Fruit fly (Drosophila melanogaster) whole organism, embryonic: ENCODE results near the gene Ssk.

Experiments used
- Antp ChIP-seq: fragments of 200-800 bp; sonication (Bioruptor generic); optimal IDR thresholded peaks from 3 replicates; lab custom pipeline; 2016; ENCODE audit warnings: missing biosample characterization, missing genetic modification characterization
- Bdp1 ChIP-seq: fragments of 200-800 bp; sonication (Bioruptor generic); optimal IDR thresholded peaks from 3 replicates; lab custom pipeline; 2016; ENCODE audit warnings: missing biosample characterization, missing genetic modification characterization
- CG12236 ChIP-seq: fragments of 200-800 bp; sonication (Bioruptor generic); optimal IDR thresholded peaks from 2 replicates; lab custom pipeline; 2016; ENCODE audit warnings: missing biosample characterization, missing genetic modification characterization
- CG12744 ChIP-seq: fragments of 200-800 bp; sonication (Bioruptor generic); optimal IDR thresholded peaks from 2 replicates; lab custom pipeline; 2016; ENCODE audit warnings: missing biosample characterization, missing genetic modification characterization
- CG13287 ChIP-seq: fragments of 200-800 bp; sonication (Bioruptor generic); IDR thresholded peaks from 2 replicates; pipeline ENCODE4 v1.3.6; 2022; ENCODE audit warnings: missing biosample characterization, missing genetic modification characterization; ENCODE audit not compliant: partially characterized antibody
- CG16779 ChIP-seq: fragments of 200-800 bp; sonication (Bioruptor generic); IDR thresholded peaks from 2 replicates; pipeline ENCODE4 v1.3.6; 2022; ENCODE audit warnings: missing biosample characterization, missing genetic modification characterization
- CG1792 ChIP-seq: fragments of 200-800 bp; sonication (Bioruptor generic); optimal IDR thresholded peaks from 2 replicates; lab custom pipeline; 2016; ENCODE audit warnings: missing biosample characterization, missing genetic modification characterization
- CG2199 ChIP-seq: fragments of 200-800 bp; sonication (Bioruptor generic); IDR thresholded peaks from 3 replicates; pipeline ENCODE4 v1.3.6; 2022; ENCODE audit warnings: missing biosample characterization, missing genetic modification characterization
- CG2889 ChIP-seq: fragments of 200-800 bp; sonication (Bioruptor generic); IDR thresholded peaks from 3 replicates; pipeline ENCODE4 v1.3.6; 2022; ENCODE audit warnings: missing biosample characterization, missing genetic modification characterization
- CG30020 ChIP-seq: fragments of 200-800 bp; optimal IDR thresholded peaks from 2 replicates; lab custom pipeline; 2019; ENCODE audit warnings: missing biosample characterization, mild to moderate bottlenecking, missing genetic modification characterization, moderate library complexity
- CG3065 ChIP-seq: fragments of 200-800 bp; sonication (Bioruptor generic); optimal IDR thresholded peaks from 2 replicates; lab custom pipeline; 2016; ENCODE audit warnings: missing biosample characterization, missing genetic modification characterization
- CG33213 ChIP-seq: fragments of 200-800 bp; sonication (Bioruptor generic); optimal IDR thresholded peaks from 3 replicates; lab custom pipeline; 2016; ENCODE audit warnings: missing biosample characterization, missing genetic modification characterization
- CG4404 ChIP-seq: fragments of 200-800 bp; sonication (Bioruptor generic); IDR thresholded peaks from 2 replicates; pipeline ENCODE4 v1.3.6; 2022; ENCODE audit warnings: missing biosample characterization, missing genetic modification characterization
- CG4424 ChIP-seq: fragments of 200-800 bp; sonication (Bioruptor generic); optimal IDR thresholded peaks from 3 replicates; lab custom pipeline; 2016; ENCODE audit warnings: missing biosample characterization, missing genetic modification characterization
- CG5245 ChIP-seq: fragments of 200-800 bp; sonication (Bioruptor generic); optimal IDR thresholded peaks from 3 replicates; lab custom pipeline; 2016; ENCODE audit warnings: missing biosample characterization, missing genetic modification characterization
- CG6791 ChIP-seq: fragments of 200-800 bp; sonication (Bioruptor generic); IDR thresholded peaks from 3 replicates; pipeline ENCODE4 v1.3.6; 2022; ENCODE audit warnings: missing biosample characterization, missing genetic modification characterization; ENCODE audit not compliant: partially characterized antibody
- CG7271 ChIP-seq: fragments of 200-800 bp; sonication (Bioruptor generic); optimal IDR thresholded peaks from 2 replicates; lab custom pipeline; 2018; ENCODE audit warnings: missing biosample characterization, mild to moderate bottlenecking, missing genetic modification characterization, moderate library complexity
- CG8089 ChIP-seq: fragments of 200-800 bp; sonication (Bioruptor generic); optimal IDR thresholded peaks from 3 replicates; lab custom pipeline; 2016; ENCODE audit warnings: missing biosample characterization, missing genetic modification characterization
- CG8359 ChIP-seq: fragments of 200-800 bp; sonication (Bioruptor generic); optimal IDR thresholded peaks from 2 replicates; lab custom pipeline; 2017; ENCODE audit warnings: missing biosample characterization, mild to moderate bottlenecking, missing genetic modification characterization, borderline replicate concordance
- CG9727 ChIP-seq: fragments of 200-800 bp; sonication (Bioruptor generic); optimal IDR thresholded peaks from 3 replicates; lab custom pipeline; 2017; ENCODE audit warnings: missing biosample characterization, mild to moderate bottlenecking, missing genetic modification characterization
- CG9876 ChIP-seq: fragments of 200-800 bp; sonication (Bioruptor generic); optimal IDR thresholded peaks from 2 replicates; lab custom pipeline; 2016; ENCODE audit warnings: missing biosample characterization, missing genetic modification characterization
- CTCF ChIP-seq: fragments of 200-800 bp; sonication (Bioruptor generic); optimal IDR thresholded peaks from 2 replicates; lab custom pipeline; 2017; ENCODE audit warnings: missing biosample characterization, mild to moderate bottlenecking, missing genetic modification characterization, moderate library complexity
- CrebB ChIP-seq: fragments of 200-800 bp; sonication (Bioruptor generic); optimal IDR thresholded peaks from 3 replicates; lab custom pipeline; 2018; ENCODE audit warnings: missing biosample characterization, mild to moderate bottlenecking, missing genetic modification characterization
- ERR ChIP-seq: fragments of 200-800 bp; sonication (Bioruptor generic); optimal IDR thresholded peaks from 2 replicates; lab custom pipeline; 2016; ENCODE audit warnings: missing biosample characterization, missing genetic modification characterization
- Gsc ChIP-seq: fragments of 200-800 bp; sonication (Bioruptor generic); IDR thresholded peaks from 2 replicates; pipeline ENCODE4 v1.3.6; 2022; ENCODE audit warnings: missing biosample characterization, missing genetic modification characterization
- HLHmδ ChIP-seq: fragments of 200-800 bp; sonication (Bioruptor generic); optimal IDR thresholded peaks from 2 replicates; lab custom pipeline; 2018; ENCODE audit warnings: missing biosample characterization, mild to moderate bottlenecking, missing genetic modification characterization, moderate library complexity
- Max ChIP-seq: fragments of 200-800 bp; sonication (Bioruptor generic); optimal IDR thresholded peaks from 2 replicates; lab custom pipeline; 2016; ENCODE audit warnings: missing biosample characterization, mild to moderate bottlenecking, missing genetic modification characterization
- Med ChIP-seq: fragments of 200-800 bp; sonication (Bioruptor generic); peaks from one replicate; lab custom pipeline; 2016; ENCODE audit warnings: missing biosample characterization, missing genetic modification characterization, mild to moderate bottlenecking, inconsistent platforms, moderate library complexity
- Neu2 ChIP-seq: fragments of 200-800 bp; sonication (Bioruptor generic); optimal IDR thresholded peaks from 3 replicates; lab custom pipeline; 2016; ENCODE audit warnings: missing biosample characterization, missing genetic modification characterization, borderline replicate concordance
- Poxn ChIP-seq: fragments of 200-800 bp; sonication (Bioruptor generic); IDR thresholded peaks from 2 replicates; pipeline ENCODE4 v1.3.6; 2022; ENCODE audit warnings: missing biosample characterization, missing genetic modification characterization
- Sry-β ChIP-seq: fragments of 200-800 bp; sonication (Bioruptor generic); optimal IDR thresholded peaks from 2 replicates; lab custom pipeline; 2018; ENCODE audit warnings: missing biosample characterization, mild to moderate bottlenecking, missing genetic modification characterization, moderate library complexity
- Taf1 ChIP-seq: fragments of 200-800 bp; sonication (Bioruptor generic); IDR thresholded peaks from 2 replicates; pipeline ENCODE4 v1.3.6; 2022; ENCODE audit warnings: missing biosample characterization, missing genetic modification characterization
- al ChIP-seq: fragments of 200-800 bp; sonication (Bioruptor generic); IDR thresholded peaks from 2 replicates; pipeline ENCODE4 v1.3.6; 2022; ENCODE audit warnings: missing biosample characterization, missing genetic modification characterization
- ap ChIP-seq: fragments of 200-800 bp; sonication (Bioruptor generic); IDR thresholded peaks from 2 replicates; pipeline ENCODE4 v1.3.6; 2022; ENCODE audit warnings: missing biosample characterization, missing genetic modification characterization
- az2 ChIP-seq: fragments of 200-800 bp; sonication (Bioruptor generic); optimal IDR thresholded peaks from 3 replicates; lab custom pipeline; 2016; ENCODE audit warnings: missing biosample characterization, missing genetic modification characterization
- br ChIP-seq: fragments of >200 bp; optimal IDR thresholded peaks from 2 replicates; lab custom pipeline; 2017
- chinmo ChIP-seq: fragments of 200-800 bp; sonication (Bioruptor generic); IDR thresholded peaks from 4 replicates; pipeline ENCODE4 v1.3.6; 2022; ENCODE audit warnings: missing biosample characterization, missing genetic modification characterization; ENCODE audit not compliant: partially characterized antibody
- dmrt11E ChIP-seq: fragments of 200-800 bp; sonication (Bioruptor generic); optimal IDR thresholded peaks from 3 replicates; lab custom pipeline; 2018; ENCODE audit warnings: missing biosample characterization, mild to moderate bottlenecking, missing genetic modification characterization, moderate library complexity
- fu2 ChIP-seq: fragments of 200-800 bp; sonication (Bioruptor generic); optimal IDR thresholded peaks from 2 replicates; lab custom pipeline; 2016; ENCODE audit warnings: missing biosample characterization, missing genetic modification characterization
- hkb ChIP-seq, 2 experiments: fragments of 200-800 bp in 1 of 2; fragments of >200 bp in 1 of 2; sonication (Bioruptor generic) in 1 of 2; IDR thresholded peaks in 1 of 2; optimal IDR thresholded peaks in 1 of 2; 2 replicates each; pipeline versions ENCODE4 v1.3.6 to Lab custom; 2017 to 2022; ENCODE audit warnings: missing biosample characterization in 1 of 2, missing genetic modification characterization in 1 of 2
- jing ChIP-seq: fragments of 200-800 bp; sonication (Bioruptor generic); optimal IDR thresholded peaks from 2 replicates; lab custom pipeline; 2018; ENCODE audit warnings: missing biosample characterization, mild to moderate bottlenecking, missing genetic modification characterization
- jumu ChIP-seq: fragments of 200-800 bp; sonication (Bioruptor generic); optimal IDR thresholded peaks from 3 replicates; lab custom pipeline; 2016; ENCODE audit warnings: missing biosample characterization, missing genetic modification characterization
- lola ChIP-seq, 3 experiments: fragments of >200 bp in 2 of 3; fragments of 200-800 bp in 1 of 3; sonication (Bioruptor generic) in 1 of 3; optimal IDR thresholded peaks; 2 replicates each; lab custom pipeline; 2017 to 2019; ENCODE audit warnings: missing biosample characterization in 3 of 3, missing genetic modification characterization in 3 of 3, mild to moderate bottlenecking in 1 of 3, moderate library complexity in 1 of 3
- nmo ChIP-seq: fragments of 200-800 bp; sonication (Bioruptor generic); optimal IDR thresholded peaks from 2 replicates; lab custom pipeline; 2018; ENCODE audit warnings: missing biosample characterization, mild to moderate bottlenecking, missing genetic modification characterization, moderate library complexity
- pb ChIP-seq: fragments of 200-800 bp; sonication (Bioruptor generic); optimal IDR thresholded peaks from 3 replicates; lab custom pipeline; 2016; ENCODE audit warnings: missing biosample characterization, missing genetic modification characterization
- pita ChIP-seq: fragments of 200-800 bp; sonication (Bioruptor generic); optimal IDR thresholded peaks from 2 replicates; lab custom pipeline; 2017; ENCODE audit warnings: missing biosample characterization, mild to moderate bottlenecking, missing genetic modification characterization
- psq ChIP-seq: fragments of 200-800 bp; sonication (Bioruptor generic); optimal IDR thresholded peaks from 2 replicates; lab custom pipeline; 2017; ENCODE audit warnings: missing biosample characterization, missing genetic modification characterization
- tin ChIP-seq: fragments of 200-800 bp; sonication (Bioruptor generic); optimal IDR thresholded peaks from 3 replicates; lab custom pipeline; 2016; ENCODE audit warnings: missing biosample characterization, missing genetic modification characterization
- vfl ChIP-seq: fragments of 200-800 bp; sonication (Bioruptor generic); optimal IDR thresholded peaks from 2 replicates; lab custom pipeline; 2016; ENCODE audit warnings: missing biosample characterization, missing genetic modification characterization
- wdn ChIP-seq: fragments of 200-800 bp; sonication (Bioruptor generic); IDR thresholded peaks from 2 replicates; pipeline ENCODE4 v1.3.6; 2022; ENCODE audit warnings: missing biosample characterization, missing genetic modification characterization
- wor ChIP-seq: fragments of 200-800 bp; sonication (Bioruptor generic); IDR thresholded peaks from 2 replicates; pipeline ENCODE4 v1.3.6; 2022; ENCODE audit warnings: missing biosample characterization, missing genetic modification characterization

Ssk gene

dm6 chr3L:20183345-20184088 lies 4.8 kb upstream of the Ssk start (continued):
- peak; percentile 63 for TF ChIP-seq CG9727 (GFP tag; lab: Kevin White, UChicago)
- no peak for TF ChIP-seq Bdp1
- no peak for TF ChIP-seq CG2199 (GFP tag; lab: Robert Waterston, UW)
- no peak for TF ChIP-seq CG7271 (tag; lab: Kevin White, UChicago)
- TF ChIP-seq CG4424 (GFP tag; lab: Kevin White, UChicago) = peak; percentile 60
- peak; percentile 1 for TF ChIP-seq CG5245 (GFP tag; lab: Kevin White, UChicago)
- 0 out of 2 replicates have a peak, but pooled peaks have one; percentile 8 for TF ChIP-seq wdn
- TF ChIP-seq CrebB (tag; lab: Kevin White, UChicago) = no peak
- TF ChIP-seq CG4404 (GFP tag; lab: Robert Waterston, UW) = peak; percentile 29; the same call in 1 of the 2 replicates
- peak; percentile 65 for TF ChIP-seq Med (GFP tag; lab: Kevin White, UChicago)
- no peak for TF ChIP-seq vfl
- no peak for TF ChIP-seq ap (GFP tag; lab: Robert Waterston, UW)
- TF ChIP-seq Antp = no peak
- TF ChIP-seq CG16779 (GFP tag; lab: Robert Waterston, UW) = no peak
- peak in 2 of 3 experiments; percentile 23 to 49 for TF ChIP-seq lola (GFP tag; optimal IDR thresholded peaks at IDR 0.05; lab: Kevin White, UChicago)
- TF ChIP-seq az2 (GFP tag; lab: Kevin White, UChicago) = peak; percentile 22
- no peak for TF ChIP-seq Neu2
- no peak for TF ChIP-seq pb (GFP tag; lab: Kevin White, UChicago)
- TF ChIP-seq CTCF (GFP tag; lab: Kevin White, UChicago) = no peak
- TF ChIP-seq CG6791 (GFP tag; lab: Robert Waterston, UW) = no peak
- TF ChIP-seq CG30020 (tag; lab: Kevin White, UChicago) = no peak
- no peak for TF ChIP-seq pita (GFP tag; lab: Kevin White, UChicago)
- TF ChIP-seq CG1792 (GFP tag; lab: Kevin White, UChicago) = no peak
- TF ChIP-seq hkb (optimal IDR thresholded peaks at IDR 0.05; lab: Kevin White, UChicago) = no peak
- TF ChIP-seq hkb (GFP tag; IDR thresholded peaks at IDR 0.05; lab: Robert Waterston, UW) = peak; percentile 45
- peak; percentile 42 for TF ChIP-seq dmrt11E (tag; lab: Kevin White, UChicago)
- no peak for TF ChIP-seq CG9876
- no peak for TF ChIP-seq HLHmδ
- no peak for TF ChIP-seq CG8359 (GFP tag; lab: Kevin White, UChicago)
- peak; percentile 29 for TF ChIP-seq tin (GFP tag; lab: Kevin White, UChicago)
- TF ChIP-seq nmo (GFP tag; lab: Kevin White, UChicago) = peak; percentile 55
- TF ChIP-seq Gsc (GFP tag; lab: Robert Waterston, UW) = no peak
- no peak for TF ChIP-seq Sry-β (GFP tag; lab: Kevin White, UChicago)
- no peak for TF ChIP-seq wor
- TF ChIP-seq Taf1 (GFP tag; lab: Robert Waterston, UW) = no peak
- TF ChIP-seq jing (GFP tag; lab: Kevin White, UChicago) = no peak
- TF ChIP-seq CG12236 = no peak
- TF ChIP-seq br (lab: Kevin White, UChicago) = no peak
- peak; percentile 51 for TF ChIP-seq al (GFP tag; lab: Robert Waterston, UW)
- no peak for TF ChIP-seq ERR
- TF ChIP-seq CG2889 (GFP tag; lab: Robert Waterston, UW) = no peak
- no peak for TF ChIP-seq CG33213 (GFP tag; lab: Kevin White, UChicago)
- TF ChIP-seq CG13287 = no peak
- no peak for TF ChIP-seq CG3065
- peak; percentile 13 for TF ChIP-seq CG8089 (GFP tag; lab: Kevin White, UChicago)
- no peak for TF ChIP-seq Poxn (GFP tag; lab: Robert Waterston, UW)
- no peak for TF ChIP-seq jumu (GFP tag; lab: Kevin White, UChicago)
- TF ChIP-seq Max (GFP tag; lab: Kevin White, UChicago) = peak; percentile 9
- TF ChIP-seq CG12744 = no peak
- no peak for TF ChIP-seq chinmo (GFP tag; lab: Robert Waterston, UW)
- no peak for TF ChIP-seq psq (GFP tag; lab: Kevin White, UChicago)
- TF ChIP-seq fu2 = peak; percentile 2
